Worm (Caenorhabditis elegans): Measurements from ENCODE around the gene Y39E4B.5.

Gene Y39E4B.5

DNA sequence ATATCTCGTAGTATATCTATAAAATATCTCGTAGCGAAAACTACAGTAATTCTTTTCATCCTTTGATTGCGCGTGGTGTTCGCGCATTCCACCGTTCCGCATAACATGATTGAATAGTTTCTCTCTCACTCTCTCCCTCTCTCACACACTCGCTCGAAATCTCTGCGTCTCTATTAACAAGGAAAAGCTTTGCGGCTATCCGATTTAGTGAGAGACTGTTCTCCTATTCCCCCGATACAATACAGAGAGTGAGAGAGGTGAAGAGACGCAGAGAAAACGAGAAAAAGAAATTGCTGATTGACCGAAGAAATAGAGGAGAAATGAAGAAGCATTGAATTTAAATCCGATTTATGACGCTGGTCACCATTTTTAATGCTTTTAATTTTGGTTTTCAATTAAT lies 12.3 kb downstream of the Y39E4B.5 start:
- no peak for TF ChIP-seq ceh-43 (GFP tag; optimal IDR thresholded peaks at IDR 0.05)
- peak; percentile 99 for TF ChIP-seq ham-2 (GFP tag; optimal IDR thresholded peaks at IDR 0.05)
- TF ChIP-seq tbx-8 (GFP tag; optimal IDR thresholded peaks at IDR 0.05): no peak
- no peak for TF ChIP-seq elt-1 (tag; optimal IDR thresholded peaks at IDR 0.05; ENCODE audit: borderline replicate concordance, insufficient read depth)
- TF ChIP-seq elt-3 (tag; optimal IDR thresholded peaks at IDR 0.05): no peak
- TF ChIP-seq blmp-1 (tag; optimal IDR thresholded peaks at IDR 0.05): peak; percentile 49
- TF ChIP-seq zip-8 (tag; optimal IDR thresholded peaks at IDR 0.05): no peak
- no peak for TF ChIP-seq nhr-2 (tag; optimal IDR thresholded peaks at IDR 0.05)
- no peak for TF ChIP-seq ceh-39 (tag; optimal IDR thresholded peaks at IDR 0.05)
- no peak for TF ChIP-seq ztf-11 (tag; optimal IDR thresholded peaks at IDR 0.05)
- no peak for TF ChIP-seq nhr-28 (tag; optimal IDR thresholded peaks at IDR 0.05)
- TF ChIP-seq ces-1 (GFP tag; optimal IDR thresholded peaks at IDR 0.05): peak; percentile 36
- TF ChIP-seq nhr-76 (tag; optimal IDR thresholded peaks at IDR 0.05): no peak
- no peak for TF ChIP-seq sem-2 (GFP tag; optimal IDR thresholded peaks at IDR 0.05)
- peak; percentile 34 for TF ChIP-seq mep-1 (tag; optimal IDR thresholded peaks at IDR 0.05)
- no peak for TF ChIP-seq ceh-83 (GFP tag; optimal IDR thresholded peaks at IDR 0.05)
- no peak for TF ChIP-seq hlh-1 (tag; optimal IDR thresholded peaks at IDR 0.05)
- TF ChIP-seq bed-3 (GFP tag; optimal IDR thresholded peaks at IDR 0.05): no peak
- TF ChIP-seq nhr-237 (tag; optimal IDR thresholded peaks at IDR 0.05): peak; percentile 64
- no peak for TF ChIP-seq snpc-4 (tag; optimal IDR thresholded peaks at IDR 0.05)
- TF ChIP-seq nhr-12 (tag; optimal IDR thresholded peaks at IDR 0.05): no peak
- no peak for TF ChIP-seq unc-39 (tag; optimal IDR thresholded peaks at IDR 0.05)
- no peak for TF ChIP-seq mls-2 (tag; optimal IDR thresholded peaks at IDR 0.05)
- TF ChIP-seq flh-1 (GFP tag; optimal IDR thresholded peaks at IDR 0.05): no peak
- TF ChIP-seq unc-62 (GFP tag; optimal IDR thresholded peaks at IDR 0.05): peak; percentile 45
- TF ChIP-seq lsy-2 (tag; optimal IDR thresholded peaks at IDR 0.05): peak; percentile 69
- TF ChIP-seq lin-13 (tag; optimal IDR thresholded peaks at IDR 0.05): peak; percentile 26
- no peak for TF ChIP-seq lin-32 (GFP tag; optimal IDR thresholded peaks at IDR 0.05)
- peak; percentile 52 for TF ChIP-seq pha-4 (tag; optimal IDR thresholded peaks at IDR 0.05)
- no peak for TF ChIP-seq drap-1 (GFP tag; optimal IDR thresholded peaks at IDR 0.05)
- no peak for TF ChIP-seq cnd-1 (tag; optimal IDR thresholded peaks at IDR 0.05)
- TF ChIP-seq mab-5 (tag; optimal IDR thresholded peaks at IDR 0.05): no peak
- TF ChIP-seq unc-120 (tag; optimal IDR thresholded peaks at IDR 0.05; ENCODE audit: poor library complexity, severe bottlenecking): no peak

DNA sequence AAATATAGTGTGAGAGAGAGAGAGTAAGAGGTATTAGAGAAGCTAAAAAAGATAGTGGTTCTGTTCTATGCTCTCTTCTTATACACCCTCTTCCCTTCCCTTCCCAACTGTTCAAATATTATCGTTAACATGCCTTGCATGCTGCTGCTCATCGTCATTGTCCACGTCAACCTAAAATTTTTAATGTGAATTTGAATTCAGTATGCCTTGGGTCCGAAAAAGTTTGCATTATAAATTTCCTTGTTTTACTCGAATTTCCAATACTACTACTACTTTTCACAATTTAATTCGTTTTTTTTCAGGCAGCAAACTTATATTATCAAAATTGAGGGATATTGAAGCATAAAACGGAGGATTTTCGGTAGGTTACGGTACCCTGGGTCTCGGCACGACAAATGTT lies 17.4 kb downstream of the Y39E4B.5 start, which contains the start of gene gly-5:
Gene gly-5, plus strand, starts transcription at position 301 of the 400 bp plus-strand sequence.
- TF ChIP-seq tbx-8 (GFP tag; optimal IDR thresholded peaks at IDR 0.05) (no peak), sem-2 (GFP tag; optimal IDR thresholded peaks at IDR 0.05) (no peak), hlh-1 (tag; optimal IDR thresholded peaks at IDR 0.05) (no peak), drap-1 (GFP tag; optimal IDR thresholded peaks at IDR 0.05) (no peak), sptf-1 (tag; optimal IDR thresholded peaks at IDR 0.05) (no peak), flh-1 (GFP tag; optimal IDR thresholded peaks at IDR 0.05) (no peak), lin-13 (tag; optimal IDR thresholded peaks at IDR 0.05) (no peak)

ce11 chrIII:13187773-13188172 lies 18.1 kb downstream of the Y39E4B.5 start:
- TF ChIP-seq M03D4.4 (tag; optimal IDR thresholded peaks at IDR 0.05) (no peak), unc-120 (tag; optimal IDR thresholded peaks at IDR 0.05; ENCODE audit: poor library complexity, severe bottlenecking) (peak; percentile 30), drap-1 (GFP tag; optimal IDR thresholded peaks at IDR 0.05) (no peak), lsy-2 (tag; optimal IDR thresholded peaks at IDR 0.05) (no peak), cnd-1 (tag; optimal IDR thresholded peaks at IDR 0.05) (no peak), flh-1 (GFP tag; optimal IDR thresholded peaks at IDR 0.05) (no peak), ceh-83 (GFP tag; optimal IDR thresholded peaks at IDR 0.05) (no peak), blmp-1 (tag; optimal IDR thresholded peaks at IDR 0.05) (no peak), elt-3 (tag; optimal IDR thresholded peaks at IDR 0.05) (no peak), lin-32 (GFP tag; optimal IDR thresholded peaks at IDR 0.05) (peak; percentile 57), sptf-1 (tag; optimal IDR thresholded peaks at IDR 0.05) (peak; percentile 17), lin-13 (tag; optimal IDR thresholded peaks at IDR 0.05) (peak; percentile 22)

- no peak for TF ChIP-seq ceh-83 (GFP tag; optimal IDR thresholded peaks at IDR 0.05)
- TF ChIP-seq mep-1 (tag; optimal IDR thresholded peaks at IDR 0.05): no peak
- no peak for TF ChIP-seq sem-2 (GFP tag; optimal IDR thresholded peaks at IDR 0.05)
- TF ChIP-seq blmp-1 (tag; optimal IDR thresholded peaks at IDR 0.05): no peak
- no peak for TF ChIP-seq cnd-1 (tag; optimal IDR thresholded peaks at IDR 0.05)
- no peak for TF ChIP-seq ceh-39 (tag; optimal IDR thresholded peaks at IDR 0.05)
- no peak for TF ChIP-seq elt-1 (tag; optimal IDR thresholded peaks at IDR 0.05; ENCODE audit: borderline replicate concordance, insufficient read depth)
- TF ChIP-seq drap-1 (GFP tag; optimal IDR thresholded peaks at IDR 0.05): no peak
- TF ChIP-seq sptf-1 (tag; optimal IDR thresholded peaks at IDR 0.05): no peak
- no peak for TF ChIP-seq zip-8 (tag; optimal IDR thresholded peaks at IDR 0.05)
- no peak for TF ChIP-seq pha-4 (tag; optimal IDR thresholded peaks at IDR 0.05)
- TF ChIP-seq bed-3 (GFP tag; optimal IDR thresholded peaks at IDR 0.05): no peak
- no peak for TF ChIP-seq ces-1 (GFP tag; optimal IDR thresholded peaks at IDR 0.05)
- no peak for TF ChIP-seq tbx-8 (GFP tag; optimal IDR thresholded peaks at IDR 0.05)
Measured at ce11 chrIII:13201079-13201478, 31.4 kb downstream of the Y39E4B.5 start.
